Fruit fly (Drosophila melanogaster) whole organism, embryonic: ENCODE data around the gene Ald2.

ENCODE experiments used
- Atf3 ChIP-seq: fragments of 200-800 bp; sonication (Bioruptor generic); optimal IDR thresholded peaks from 3 replicates; lab custom pipeline; 2016; ENCODE audit warnings: missing biosample characterization, missing genetic modification characterization
- CG15269 ChIP-seq: fragments of 200-800 bp; sonication (Bioruptor generic); optimal IDR thresholded peaks from 2 replicates; lab custom pipeline; 2018; ENCODE audit warnings: missing biosample characterization, mild to moderate bottlenecking, missing genetic modification characterization, moderate library complexity
- CG16813 ChIP-seq: fragments of 200-800 bp; sonication (Bioruptor generic); IDR thresholded peaks from 3 replicates; pipeline ENCODE4 v1.3.6; 2022; ENCODE audit warnings: missing biosample characterization, missing genetic modification characterization; ENCODE audit not compliant: partially characterized antibody
- CG2202 ChIP-seq: fragments of 200-800 bp; sonication (Bioruptor generic); optimal IDR thresholded peaks from 2 replicates; lab custom pipeline; 2018; ENCODE audit warnings: missing biosample characterization, mild to moderate bottlenecking, missing genetic modification characterization
- CG34376 ChIP-seq: fragments of 200-800 bp; sonication (Bioruptor generic); optimal IDR thresholded peaks from 2 replicates; lab custom pipeline; 2018; ENCODE audit warnings: missing biosample characterization, mild to moderate bottlenecking, missing genetic modification characterization
- CG34422 ChIP-seq: fragments of 200-800 bp; sonication (Bioruptor generic); IDR thresholded peaks from 3 replicates; pipeline ENCODE4 v1.3.6; 2022; ENCODE audit warnings: missing biosample characterization, missing genetic modification characterization
- CG4617 ChIP-seq: fragments of 200-800 bp; sonication (Bioruptor generic); optimal IDR thresholded peaks from 3 replicates; lab custom pipeline; 2016; ENCODE audit warnings: missing biosample characterization, missing genetic modification characterization, borderline replicate concordance
- CG4854 ChIP-seq: fragments of 200-800 bp; sonication (Bioruptor generic); optimal IDR thresholded peaks from 2 replicates; lab custom pipeline; 2016; ENCODE audit warnings: missing biosample characterization, missing genetic modification characterization, inconsistent platforms
- CG7963 ChIP-seq: fragments of 200-800 bp; sonication (Bioruptor generic); IDR thresholded peaks from 3 replicates; pipeline ENCODE4 v1.3.6; 2022; ENCODE audit warnings: missing biosample characterization, missing genetic modification characterization; ENCODE audit not compliant: partially characterized antibody
- CG9437 ChIP-seq: fragments of 200-800 bp; sonication (Bioruptor generic); optimal IDR thresholded peaks from 2 replicates; lab custom pipeline; 2018; ENCODE audit warnings: missing biosample characterization, mild to moderate bottlenecking, missing genetic modification characterization
- CTCF ChIP-seq: fragments of 200-800 bp; sonication (Bioruptor generic); optimal IDR thresholded peaks from 2 replicates; lab custom pipeline; 2017; ENCODE audit warnings: missing biosample characterization, mild to moderate bottlenecking, missing genetic modification characterization, moderate library complexity
- Dref ChIP-seq: fragments of 200-800 bp; sonication (Bioruptor generic); IDR thresholded peaks from 2 replicates; pipeline ENCODE4 v1.3.6; 2022; ENCODE audit warnings: missing biosample characterization, missing genetic modification characterization
- Drgx ChIP-seq: fragments of 200-800 bp; sonication (Bioruptor generic); IDR thresholded peaks from 2 replicates; pipeline ENCODE4 v1.3.6; 2022; ENCODE audit warnings: missing biosample characterization, missing genetic modification characterization
- Eip74EF ChIP-seq, 2 experiments: fragments of 200-800 bp in 1 of 2; fragments of >200 bp in 1 of 2; sonication (Bioruptor generic) in 1 of 2; optimal IDR thresholded peaks; 2 replicates each; lab custom pipeline; 2017 to 2019; ENCODE audit warnings: missing biosample characterization in 2 of 2, missing genetic modification characterization in 2 of 2, mild to moderate bottlenecking in 1 of 2, moderate library complexity in 1 of 2
- Ets65A ChIP-seq: fragments of 200-800 bp; sonication (Bioruptor generic); peaks from one replicate; lab custom pipeline; 2016; ENCODE audit warnings: missing biosample characterization, missing genetic modification characterization
- Pdp1 ChIP-seq, 2 experiments: fragments of 200-800 bp; sonication (Bioruptor generic); optimal IDR thresholded peaks; 3 replicates each; lab custom pipeline; 2016; ENCODE audit warnings: missing biosample characterization in 2 of 2, missing genetic modification characterization in 2 of 2, mild to moderate bottlenecking in 1 of 2, moderate library complexity in 1 of 2
- Side ChIP-seq: fragments of 200-800 bp; sonication (Bioruptor generic); optimal IDR thresholded peaks from 2 replicates; lab custom pipeline; 2016; ENCODE audit warnings: missing biosample characterization, missing genetic modification characterization
- Spps ChIP-seq: fragments of 200-800 bp; sonication (Bioruptor generic); optimal IDR thresholded peaks from 2 replicates; lab custom pipeline; 2018; ENCODE audit warnings: missing biosample characterization, mild to moderate bottlenecking, missing genetic modification characterization
- TFAM ChIP-seq: fragments of 200-800 bp; sonication (Bioruptor generic); optimal IDR thresholded peaks from 2 replicates; lab custom pipeline; 2017; ENCODE audit warnings: missing biosample characterization, missing genetic modification characterization, inconsistent platforms
- Trl ChIP-seq, 3 experiments: fragments of >200 bp in 2 of 3; fragments of 200-800 bp in 1 of 3; sonication (Bioruptor generic) in 1 of 3; optimal IDR thresholded peaks; 2 replicates in 1 of 3; 3 replicates in 2 of 3; lab custom pipeline; 2016 to 2017; ENCODE audit warnings: missing biosample characterization in 1 of 3, missing genetic modification characterization in 1 of 3
- btn ChIP-seq: fragments of 200-800 bp; sonication (Bioruptor generic); optimal IDR thresholded peaks from 2 replicates; lab custom pipeline; 2016; ENCODE audit warnings: missing biosample characterization, missing genetic modification characterization
- chinmo ChIP-seq: fragments of 200-800 bp; sonication (Bioruptor generic); IDR thresholded peaks from 4 replicates; pipeline ENCODE4 v1.3.6; 2022; ENCODE audit warnings: missing biosample characterization, missing genetic modification characterization; ENCODE audit not compliant: partially characterized antibody
- crp ChIP-seq, 2 experiments: fragments of 200-800 bp; sonication (Bioruptor generic); optimal IDR thresholded peaks; 2 replicates in 1 of 2; 3 replicates in 1 of 2; lab custom pipeline; 2017; ENCODE audit warnings: missing biosample characterization in 2 of 2, missing genetic modification characterization in 2 of 2, mild to moderate bottlenecking in 1 of 2, moderate library complexity in 1 of 2
- dm ChIP-seq: fragments of 200-800 bp; sonication (Bioruptor generic); optimal IDR thresholded peaks from 3 replicates; lab custom pipeline; 2016; ENCODE audit warnings: missing biosample characterization, missing genetic modification characterization
- fd102C ChIP-seq: fragments of 200-800 bp; sonication (Bioruptor generic); optimal IDR thresholded peaks from 2 replicates; lab custom pipeline; 2018; ENCODE audit warnings: missing biosample characterization, mild to moderate bottlenecking, missing genetic modification characterization, moderate library complexity
- fru ChIP-seq: fragments of >200 bp; optimal IDR thresholded peaks from 2 replicates; lab custom pipeline; 2017
- nom ChIP-seq: fragments of 200-800 bp; sonication (Bioruptor generic); optimal IDR thresholded peaks from 2 replicates; lab custom pipeline; 2017; ENCODE audit warnings: missing biosample characterization, missing genetic modification characterization, mild to moderate bottlenecking, moderate library complexity, missing genetic modification reagents
- tin ChIP-seq: fragments of 200-800 bp; sonication (Bioruptor generic); optimal IDR thresholded peaks from 3 replicates; lab custom pipeline; 2016; ENCODE audit warnings: missing biosample characterization, missing genetic modification characterization
- twi ChIP-seq: fragments of 200-800 bp; optimal IDR thresholded peaks from 2 replicates; lab custom pipeline; 2019; ENCODE audit warnings: missing biosample characterization, mild to moderate bottlenecking, missing genetic modification characterization, moderate library complexity
- unpg ChIP-seq: fragments of 200-800 bp; sonication (Bioruptor generic); optimal IDR thresholded peaks from 3 replicates; lab custom pipeline; 2018; ENCODE audit warnings: missing biosample characterization, mild to moderate bottlenecking, missing genetic modification characterization, moderate library complexity

Ald2 gene

DNA sequence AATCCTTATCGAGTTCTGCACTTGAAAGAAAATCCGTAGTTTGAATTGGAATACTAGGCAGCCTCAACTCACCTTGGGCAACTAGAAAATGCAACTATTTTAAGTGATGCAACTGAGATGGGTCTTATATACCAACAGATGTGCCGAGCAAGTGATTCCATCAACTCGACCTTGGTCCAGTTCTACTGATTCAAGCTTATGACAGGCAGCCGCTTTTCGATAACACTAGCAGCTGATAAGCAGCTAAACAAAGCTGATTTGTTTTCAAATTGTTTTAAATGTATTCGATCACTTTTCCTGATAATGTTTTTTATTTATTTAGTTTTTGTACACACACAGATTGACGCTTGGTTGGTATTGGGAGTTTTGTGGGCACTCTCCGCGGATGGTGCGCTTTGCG is 11.1 kb downstream of the Ald2 start, which contains the start of gene CG6503:
Gene CG6503, minus strand, starts transcription at position 101 of the 400 bp plus-strand sequence.
- no peak for TF ChIP-seq CG34422 (GFP tag; lab: Robert Waterston, UW)
- peak in 1 of 2 experiments; percentile 26 for TF ChIP-seq Pdp1 (GFP tag; optimal IDR thresholded peaks at IDR 0.05; lab: Kevin White, UChicago)
- TF ChIP-seq, all 482 proteins: peak for 1

dm6 chr3R:26425681-26426080 is 11.8 kb downstream of the Ald2 start, which contains the start of gene CG34291:
Gene CG34291, minus strand, starts transcription at chr3R:26425781.
- TF ChIP-seq Ets65A (GFP tag; lab: Kevin White, UChicago) (peak; percentile 46), Pdp1 (GFP tag; optimal IDR thresholded peaks at IDR 0.05; lab: Kevin White, UChicago) (peak in 1 of 2 experiments; percentile 6), Eip74EF (GFP tag; optimal IDR thresholded peaks at IDR 0.05; lab: Kevin White, UChicago) (no peak), fru (no peak), CG34376 (GFP tag; lab: Kevin White, UChicago) (peak; percentile 10), crp (GFP tag; optimal IDR thresholded peaks at IDR 0.05; lab: Kevin White, UChicago) (no peak)
- TF ChIP-seq, all 482 proteins: peak for 3

DNA sequence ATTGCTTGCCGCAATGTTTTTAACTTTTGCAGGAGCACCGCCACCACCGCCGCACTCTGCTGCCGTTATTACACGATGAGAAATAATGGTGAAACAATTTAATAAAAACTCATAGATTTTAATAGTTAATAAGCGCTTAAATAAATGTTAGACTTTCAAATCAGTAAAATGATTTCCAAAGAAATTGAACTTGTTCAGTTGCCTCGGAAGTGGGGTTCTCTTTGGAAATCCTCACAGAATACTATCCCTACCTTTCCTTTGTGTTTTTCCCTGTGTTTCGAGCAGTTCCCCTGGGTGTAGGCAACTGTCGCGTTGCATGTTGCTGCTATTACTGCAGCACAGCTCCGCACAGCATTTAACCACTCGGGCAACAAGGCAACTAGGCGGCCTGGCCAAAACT is 14.3 kb downstream of the Ald2 start:
- TF ChIP-seq Drgx (GFP tag; lab: Robert Waterston, UW) (peak; percentile 27; the same call in 1 of the 2 replicates), CG2202 (tag; lab: Kevin White, UChicago) (no peak)
- TF ChIP-seq, all 482 proteins: peak for 1

dm6 chr3R:26429619-26430018 is 15.7 kb downstream of the Ald2 start:
- TF ChIP-seq Side (GFP tag; lab: Kevin White, UChicago): no peak
- no peak for TF ChIP-seq CG4854
- TF ChIP-seq fd102C (GFP tag; lab: Kevin White, UChicago): no peak
- no peak for TF ChIP-seq CG9437
- no peak for TF ChIP-seq CG4617 (GFP tag; lab: Kevin White, UChicago)
- no peak for TF ChIP-seq Spps
- no peak for TF ChIP-seq twi (tag; lab: Kevin White, UChicago)
- no peak for TF ChIP-seq CG15269 (tag; lab: Kevin White, UChicago)
- no peak for TF ChIP-seq CG16813 (GFP tag; lab: Robert Waterston, UW)
- no peak for TF ChIP-seq Dref (GFP tag; lab: Robert Waterston, UW)
- no peak for TF ChIP-seq tin (GFP tag; lab: Kevin White, UChicago)

DNA sequence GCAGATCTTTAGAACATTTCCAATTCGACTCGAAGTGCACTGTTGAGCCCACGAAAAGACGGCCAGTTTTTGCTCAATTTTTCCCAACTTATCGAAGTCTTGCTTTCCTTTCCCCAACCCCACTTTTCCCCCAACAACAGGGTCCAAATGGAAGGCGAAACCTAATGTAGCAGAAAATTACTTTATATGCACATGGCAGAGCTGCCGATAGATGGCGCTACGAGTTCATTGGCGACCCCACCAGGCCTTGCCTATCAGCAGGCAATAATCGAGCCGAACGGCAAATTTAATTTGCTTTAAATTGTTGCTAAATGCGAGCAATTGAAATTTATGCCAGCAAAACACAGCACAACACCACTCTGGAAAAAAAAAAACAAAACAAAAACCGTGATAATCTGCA is 18.6 kb downstream of the Ald2 start:
- TF ChIP-seq btn (GFP tag; lab: Kevin White, UChicago) (no peak), TFAM (GFP tag; lab: Kevin White, UChicago) (no peak), unpg (GFP tag; lab: Kevin White, UChicago) (no peak), dm (GFP tag; lab: Kevin White, UChicago) (no peak), CG7963 (GFP tag; lab: Robert Waterston, UW) (no peak), Atf3 (GFP tag; lab: Kevin White, UChicago) (no peak), CTCF (GFP tag; lab: Kevin White, UChicago) (peak; percentile 83), nom (GFP tag; lab: Kevin White, UChicago) (no peak), chinmo (GFP tag; lab: Robert Waterston, UW) (no peak)

- TF ChIP-seq Drgx (GFP tag; lab: Robert Waterston, UW) (peak; percentile 43; the same call in 1 of the 2 replicates), Trl (optimal IDR thresholded peaks at IDR 0.05; lab: Kevin White, UChicago) (no peak), Trl (GFP tag; optimal IDR thresholded peaks at IDR 0.05; lab: Kevin White, UChicago) (no peak), CG4854 (no peak)
Observed at dm6 chr3R:26432978-26433377, 19.1 kb downstream of the Ald2 start.
